Worm (Caenorhabditis elegans) whole organism, L1 larva: ENCODE results near the gene frpr-1.

Experiments used
- C34B4.2 ChIP-seq: sonication (generic microtip); optimal IDR thresholded peaks from 2 replicates; lab custom pipeline; 2017; ENCODE audit warnings: mild to moderate bottlenecking, missing genetic modification characterization, missing compliant biosample characterization
- egl-27 ChIP-seq, 2 experiments: fragments of 150-350 bp in 1 of 2; sonication (generic microtip); optimal IDR thresholded peaks; 3 replicates each; lab custom pipeline; 2017 to 2018; ENCODE audit warnings: missing biosample characterization in 2 of 2, missing genetic modification characterization in 2 of 2, missing genetic modification reagents in 2 of 2
- skn-1 ChIP-seq: fragments of 150-350 bp; optimal IDR thresholded peaks from 2 replicates; lab custom pipeline; 2014; ENCODE audit warnings: missing biosample characterization, missing genetic modification characterization

DNA sequence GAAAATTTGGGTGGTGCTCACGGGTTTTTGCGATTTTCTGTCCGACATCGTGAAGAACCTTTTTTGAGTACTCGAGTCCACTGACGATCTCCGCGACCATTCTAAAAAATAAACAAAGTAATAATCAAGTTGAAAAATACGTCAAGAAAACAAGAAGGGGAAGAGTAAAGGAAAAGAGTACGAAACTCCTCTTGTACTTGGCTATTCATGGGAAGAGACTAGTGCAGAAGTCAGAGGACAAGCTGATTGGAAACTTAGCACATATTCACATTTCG, 43.1 kb downstream of the frpr-1 start, which contains the start of gene dao-3:
- TF ChIP-seq skn-1 (no peak), C34B4.2 (tag; lab: Kevin White, UChicago) (no peak), egl-27 (tag; optimal IDR thresholded peaks at IDR 0.05; lab: Kevin White, UChicago) (no peak)
